Worm (Caenorhabditis elegans) whole organism, young adult: Measurements from ENCODE around the gene C14B9.10.

Source experiments
- C17E4.6 ChIP-seq: fragments of 200-800 bp; sonication (Bioruptor generic); IDR thresholded peaks from 2 replicates; pipeline ENCODE4 v1.3.6; 2022; ENCODE audit warnings: missing genetic modification reagents, missing genetic modification characterization, missing compliant biosample characterization
- D2030.7 ChIP-seq: fragments of 200-800 bp; sonication (Bioruptor generic); IDR thresholded peaks from 2 replicates; pipeline ENCODE4 v1.3.6; 2022; ENCODE audit warnings: missing genetic modification reagents, missing genetic modification characterization, missing compliant biosample characterization
- F23B12.7 ChIP-seq: sonication (generic microtip); optimal IDR thresholded peaks from 2 replicates; lab custom pipeline; 2017; ENCODE audit warnings: missing genetic modification characterization, mild to moderate bottlenecking, missing compliant biosample characterization, antibody characterized with exemption, moderate library complexity; ENCODE audit not compliant: insufficient read depth
- F33H1.4 ChIP-seq: fragments of 200-800 bp; sonication (Bioruptor generic); IDR thresholded peaks from 2 replicates; pipeline ENCODE4 v1.3.6; 2022; ENCODE audit warnings: missing genetic modification reagents, missing genetic modification characterization, missing compliant biosample characterization
- F55B11.4 ChIP-seq: sonication (generic microtip); optimal IDR thresholded peaks from 2 replicates; lab custom pipeline; 2016; ENCODE audit warnings: missing compliant biosample characterization, missing genetic modification characterization, borderline replicate concordance; ENCODE audit not compliant: insufficient read depth
- F57A8.1 ChIP-seq: fragments of 200-800 bp; sonication (Bioruptor generic); optimal IDR thresholded peaks from 2 replicates; lab custom pipeline; 2018; ENCODE audit warnings: mild to moderate bottlenecking, missing genetic modification characterization, moderate library complexity, missing compliant biosample characterization
- F57C9.4 ChIP-seq: sonication (generic microtip); optimal IDR thresholded peaks from 2 replicates; lab custom pipeline; 2017; ENCODE audit warnings: mild to moderate bottlenecking, missing genetic modification characterization, missing compliant biosample characterization
- T07F8.4 ChIP-seq: sonication (generic microtip); optimal IDR thresholded peaks from 2 replicates; lab custom pipeline; 2016; ENCODE audit warnings: mild to moderate bottlenecking, missing genetic modification characterization, moderate library complexity, missing compliant biosample characterization
- Y53F4B.3 ChIP-seq: fragments of 200-800 bp; sonication (Bioruptor generic); IDR thresholded peaks from 2 replicates; pipeline ENCODE4 v1.3.6; 2022; ENCODE audit warnings: missing genetic modification reagents, missing genetic modification characterization, missing compliant biosample characterization
- Y53G8AR.9 ChIP-seq: fragments of 200-800 bp; sonication (Bioruptor generic); conservative IDR thresholded peaks from 2 replicates; pipeline ENCODE4 v1.3.6; 2022; ENCODE audit warnings: missing genetic modification reagents, missing genetic modification characterization, missing compliant biosample characterization
- ZK185.1 ChIP-seq: sonication (generic microtip); optimal IDR thresholded peaks from 2 replicates; lab custom pipeline; 2016; ENCODE audit warnings: mild to moderate bottlenecking, missing genetic modification characterization, missing compliant biosample characterization; ENCODE audit not compliant: poor library complexity, severe bottlenecking
- akir-1 ChIP-seq: fragments of 200-800 bp; sonication (Bioruptor generic); optimal IDR thresholded peaks from 2 replicates; lab custom pipeline; 2018; ENCODE audit warnings: mild to moderate bottlenecking, missing genetic modification characterization, moderate library complexity, missing compliant biosample characterization
- athp-1 ChIP-seq: sonication (generic microtip); optimal IDR thresholded peaks from 2 replicates; lab custom pipeline; 2017; ENCODE audit warnings: mild to moderate bottlenecking, missing genetic modification characterization, missing compliant biosample characterization
- cebp-2 ChIP-seq: fragments of 200-800 bp; sonication (Bioruptor generic); IDR thresholded peaks from 2 replicates; pipeline ENCODE4 v1.3.6; 2022; ENCODE audit warnings: missing genetic modification characterization, missing compliant biosample characterization
- ceh-58 ChIP-seq: fragments of 200-800 bp; sonication (Bioruptor generic); IDR thresholded peaks from 2 replicates; pipeline ENCODE4 v1.3.6; 2022; ENCODE audit warnings: missing genetic modification characterization, missing compliant biosample characterization
- dpl-1 ChIP-seq: fragments of 150-350 bp; optimal IDR thresholded peaks from 2 replicates; lab custom pipeline; 2014; ENCODE audit warnings: missing biosample characterization, missing genetic modification reagents, missing genetic modification characterization
- efl-1 ChIP-seq: fragments of 150-350 bp; optimal IDR thresholded peaks from 2 replicates; lab custom pipeline; 2014; ENCODE audit warnings: missing biosample characterization, missing genetic modification reagents, missing genetic modification characterization
- ets-4 ChIP-seq: fragments of 200-800 bp; sonication (Bioruptor generic); optimal IDR thresholded peaks from 2 replicates; lab custom pipeline; 2018; ENCODE audit warnings: mild to moderate bottlenecking, missing genetic modification characterization, missing compliant biosample characterization
- fkh-3 ChIP-seq: sonication (generic microtip); optimal IDR thresholded peaks from 2 replicates; lab custom pipeline; 2016; ENCODE audit warnings: mild to moderate bottlenecking, missing genetic modification characterization, missing compliant biosample characterization
- hlh-12 ChIP-seq: sonication (generic microtip); optimal IDR thresholded peaks from 2 replicates; lab custom pipeline; 2016; ENCODE audit warnings: missing genetic modification characterization, missing compliant biosample characterization
- hmg-1.2 ChIP-seq: fragments of 200-800 bp; sonication (Bioruptor generic); IDR thresholded peaks from 2 replicates; pipeline ENCODE4 v1.3.6; 2022; ENCODE audit warnings: missing genetic modification reagents, missing genetic modification characterization, missing compliant biosample characterization
- lin-35 ChIP-seq, 3 experiments: fragments of 150-350 bp in 2 of 3; sonication (generic microtip) in 1 of 3; optimal IDR thresholded peaks; 2 replicates each; lab custom pipeline; 2014 to 2018; ENCODE audit warnings: missing biosample characterization in 3 of 3, missing genetic modification characterization in 3 of 3, missing genetic modification reagents in 3 of 3
- lsl-1 ChIP-seq: fragments of 200-800 bp; sonication (Bioruptor generic); optimal IDR thresholded peaks from 2 replicates; lab custom pipeline; 2018; ENCODE audit warnings: mild to moderate bottlenecking, missing genetic modification characterization, moderate library complexity, missing compliant biosample characterization
- madf-10 ChIP-seq: sonication (generic microtip); optimal IDR thresholded peaks from 2 replicates; lab custom pipeline; 2016; ENCODE audit warnings: mild to moderate bottlenecking, missing genetic modification characterization, missing compliant biosample characterization
- madf-6 ChIP-seq: fragments of 200-800 bp; sonication (Bioruptor generic); IDR thresholded peaks from 2 replicates; pipeline ENCODE4 v1.3.6; 2022; ENCODE audit warnings: missing genetic modification reagents, missing genetic modification characterization, missing compliant biosample characterization
- madf-8 ChIP-seq: fragments of 200-800 bp; sonication (Bioruptor generic); conservative IDR thresholded peaks from 2 replicates; pipeline ENCODE4 v1.3.6; 2022; ENCODE audit warnings: missing genetic modification reagents, missing genetic modification characterization, missing compliant biosample characterization
- mcd-1 ChIP-seq: fragments of 200-800 bp; sonication (Bioruptor generic); IDR thresholded peaks from 2 replicates; pipeline ENCODE4 v1.3.6; 2022; ENCODE audit warnings: missing genetic modification reagents, missing genetic modification characterization, missing compliant biosample characterization
- mes-4 ChIP-seq: sonication (generic microtip); optimal IDR thresholded peaks from 2 replicates; lab custom pipeline; 2016; ENCODE audit warnings: missing genotype, missing genetic modification characterization, missing compliant biosample characterization
- nfya-2 ChIP-seq: fragments of 200-800 bp; sonication (Bioruptor generic); IDR thresholded peaks from 2 replicates; pipeline ENCODE4 v1.3.6; 2022; ENCODE audit warnings: missing genetic modification reagents, missing genetic modification characterization, missing compliant biosample characterization
- nhr-179 ChIP-seq: sonication (generic microtip); optimal IDR thresholded peaks from 2 replicates; lab custom pipeline; 2016; ENCODE audit warnings: mild to moderate bottlenecking, missing genetic modification characterization, missing compliant biosample characterization
- rpc-1 ChIP-seq, 2 experiments: fragments of 150-350 bp in 1 of 2; sonication (generic microtip) in 1 of 2; optimal IDR thresholded peaks; 2 replicates each; lab custom pipeline; 2014 to 2018; ENCODE audit warnings: missing biosample characterization in 1 of 2, missing genetic modification characterization in 1 of 2, missing genetic modification reagents in 1 of 2, missing genotype in 1 of 2
- sdz-38 ChIP-seq: sonication (generic microtip); optimal IDR thresholded peaks from 2 replicates; lab custom pipeline; 2016; ENCODE audit warnings: missing genotype, missing genetic modification characterization, missing compliant biosample characterization
- snpc-1.1 ChIP-seq: sonication (generic microtip); optimal IDR thresholded peaks from 2 replicates; lab custom pipeline; 2017; ENCODE audit warnings: missing genetic modification characterization, mild to moderate bottlenecking, missing compliant biosample characterization, antibody characterized with exemption, moderate library complexity, missing genotype, missing genetic modification reagents; ENCODE audit not compliant: insufficient read depth
- snpc-1.3 ChIP-seq: sonication (generic microtip); optimal IDR thresholded peaks from 2 replicates; lab custom pipeline; 2017; ENCODE audit warnings: missing genetic modification characterization, mild to moderate bottlenecking, missing compliant biosample characterization, antibody characterized with exemption, moderate library complexity, missing genotype, missing genetic modification reagents; ENCODE audit not compliant: insufficient read depth
- snpc-3.4 ChIP-seq: sonication (generic microtip); optimal IDR thresholded peaks from 2 replicates; lab custom pipeline; 2017; ENCODE audit warnings: missing genetic modification characterization, mild to moderate bottlenecking, missing compliant biosample characterization, antibody characterized with exemption, moderate library complexity, missing genotype, missing genetic modification reagents
- tbp1 ChIP-seq: fragments of 200-800 bp; sonication (Bioruptor generic); optimal IDR thresholded peaks from 2 replicates; lab custom pipeline; 2018; ENCODE audit warnings: mild to moderate bottlenecking, missing genetic modification characterization, missing compliant biosample characterization
- tbx-9 ChIP-seq: sonication (generic microtip); optimal IDR thresholded peaks from 2 replicates; lab custom pipeline; 2016; ENCODE audit warnings: borderline replicate concordance, missing genetic modification characterization, inconsistent platforms, missing compliant biosample characterization
- unc-130 ChIP-seq: sonication (generic microtip); optimal IDR thresholded peaks from 2 replicates; lab custom pipeline; 2016; ENCODE audit warnings: missing genetic modification reagents, missing genetic modification characterization, missing compliant biosample characterization
- unc-62 ChIP-seq: fragments of 150-350 bp; optimal IDR thresholded peaks from 2 replicates; lab custom pipeline; 2014; ENCODE audit warnings: missing biosample characterization, missing genetic modification reagents, missing genetic modification characterization
- zfh-2 ChIP-seq: fragments of 200-800 bp; sonication (Bioruptor generic); conservative IDR thresholded peaks from 2 replicates; pipeline ENCODE4 v1.3.6; 2022; ENCODE audit warnings: missing genetic modification reagents, missing genetic modification characterization, missing compliant biosample characterization
- zim-3 ChIP-seq: sonication (generic microtip); optimal IDR thresholded peaks from 2 replicates; lab custom pipeline; 2017; ENCODE audit warnings: mild to moderate bottlenecking, missing genetic modification characterization, moderate library complexity, missing compliant biosample characterization
- ztf-18 ChIP-seq: sonication (generic microtip); optimal IDR thresholded peaks from 2 replicates; lab custom pipeline; 2016; ENCODE audit warnings: missing genotype, mild to moderate bottlenecking, missing genetic modification characterization, missing compliant biosample characterization
- ztf-26 ChIP-seq: sonication (generic microtip); optimal IDR thresholded peaks from 2 replicates; lab custom pipeline; 2017; ENCODE audit warnings: missing genetic modification characterization, missing compliant biosample characterization
- ztf-28 ChIP-seq: fragments of 200-800 bp; sonication (Bioruptor generic); IDR thresholded peaks from 2 replicates; pipeline ENCODE4 v1.3.6; 2022; ENCODE audit warnings: missing genetic modification reagents, missing genetic modification characterization, missing compliant biosample characterization
- ztf-3 ChIP-seq: fragments of 200-800 bp; sonication (Bioruptor generic); optimal IDR thresholded peaks from 2 replicates; lab custom pipeline; 2018; ENCODE audit warnings: mild to moderate bottlenecking, missing genetic modification characterization, missing compliant biosample characterization
- ztf-6 ChIP-seq: fragments of 200-800 bp; sonication (Bioruptor generic); IDR thresholded peaks from 2 replicates; pipeline ENCODE4 v1.3.6; 2022; ENCODE audit warnings: missing genetic modification reagents, missing genetic modification characterization, missing compliant biosample characterization

The C14B9.10 gene

ce11 chrIII:8109459-8110057, 21.1 kb upstream of the C14B9.10 start (continued):
- TF ChIP-seq nhr-179 (no peak), mcd-1 (GFP tag; lab: Robert Waterston, UW) (peak; percentile 73), mes-4 (tag; lab: Kevin White, UChicago) (peak; percentile 76), madf-6 (GFP tag; lab: Robert Waterston, UW) (peak; percentile 72), ZK185.1 (tag; lab: Kevin White, UChicago) (peak; percentile 59), F57C9.4 (tag; lab: Kevin White, UChicago) (no peak), madf-10 (peak; percentile 63), tbx-9 (tag; lab: Kevin White, UChicago) (no peak), tbp1 (GFP tag; lab: Kevin White, UChicago) (peak; percentile 99), cebp-2 (GFP tag; lab: Robert Waterston, UW) (0 out of 2 replicates have a peak, but pooled peaks have one; percentile 83), snpc-1.3 (tag; lab: Kevin White, UChicago) (peak; percentile 69), zfh-2 (GFP tag; lab: Robert Waterston, UW) (peak; percentile 48; the same call in 1 of the 2 replicates), unc-130 (GFP tag; lab: Kevin White, UChicago) (peak; percentile 42), efl-1 (GFP tag; lab: Kevin White, UChicago) (peak; percentile 4), Y53G8AR.9 (GFP tag; lab: Robert Waterston, UW) (peak; percentile 64; the same call in 1 of the 2 replicates), lin-35 (GFP tag; optimal IDR thresholded peaks at IDR 0.05; lab: Kevin White, UChicago) (peak in 2 of 3 experiments; percentile 4 to 81), C17E4.6 (GFP tag; lab: Robert Waterston, UW) (peak; percentile 53; the same call in 1 of the 2 replicates), ztf-3 (GFP tag; lab: Kevin White, UChicago) (no peak), zim-3 (tag; lab: Kevin White, UChicago) (peak; percentile 88), sdz-38 (tag; lab: Kevin White, UChicago) (no peak), Y53F4B.3 (peak; percentile 64), ztf-6 (GFP tag; lab: Robert Waterston, UW) (peak; percentile 83), fkh-3 (tag; lab: Kevin White, UChicago) (peak; percentile 42), lsl-1 (GFP tag; lab: Kevin White, UChicago) (peak; percentile 57), nfya-2 (GFP tag; lab: Robert Waterston, UW) (0 out of 2 replicates have a peak, but pooled peaks have one; percentile 20), athp-1 (tag; lab: Kevin White, UChicago) (peak; percentile 24), D2030.7 (peak; percentile 83), T07F8.4 (tag; lab: Kevin White, UChicago) (peak; percentile 83), snpc-1.1 (tag; lab: Kevin White, UChicago) (peak; percentile 62), dpl-1 (GFP tag; lab: Kevin White, UChicago) (peak; percentile 12), unc-62 (GFP tag; lab: Kevin White, UChicago) (no peak), rpc-1 (optimal IDR thresholded peaks at IDR 0.05; lab: Kevin White, UChicago) (peak; percentile 88), rpc-1 (tag; optimal IDR thresholded peaks at IDR 0.05; lab: Kevin White, UChicago) (peak; percentile 94), akir-1 (peak; percentile 38), F23B12.7 (tag; lab: Kevin White, UChicago) (peak; percentile 91), ztf-28 (GFP tag; lab: Robert Waterston, UW) (peak; percentile 74; the same call in 1 of the 2 replicates), hlh-12 (tag; lab: Kevin White, UChicago) (no peak), madf-8 (GFP tag; lab: Robert Waterston, UW) (peak; percentile 28; the same call in 1 of the 2 replicates), snpc-3.4 (tag; lab: Kevin White, UChicago) (peak; percentile 89), F55B11.4 (tag; lab: Kevin White, UChicago) (no peak), ztf-26 (peak; percentile 67), ceh-58 (no peak), ets-4 (GFP tag; lab: Kevin White, UChicago) (peak; percentile 65), hmg-1.2 (peak; percentile 78), F33H1.4 (GFP tag; lab: Robert Waterston, UW) (peak; percentile 61), ztf-18 (tag; lab: Kevin White, UChicago) (peak; percentile 77), F57A8.1 (GFP tag; lab: Kevin White, UChicago) (peak; percentile 40)
